Fruit fly (Drosophila melanogaster) whole organism, embryonic: ENCODE results near the gene sphe.
A peak's percentile ranks its signal among the peaks of the same experiment; 100 is the strongest.

Experiments
- Adf1 ChIP-seq: fragments of 200-800 bp; sonication (Bioruptor generic); IDR thresholded peaks from 2 replicates; pipeline ENCODE4 v1.3.6; 2022; ENCODE audit warnings: missing biosample characterization, missing genetic modification characterization
- Asciz ChIP-seq: fragments of 200-800 bp; sonication (Bioruptor generic); optimal IDR thresholded peaks from 2 replicates; lab custom pipeline; 2017; ENCODE audit warnings: missing biosample characterization, mild to moderate bottlenecking, missing genetic modification characterization, missing genetic modification reagents
- Atf-2 ChIP-seq: fragments of 200-800 bp; sonication (Bioruptor generic); optimal IDR thresholded peaks from 2 replicates; lab custom pipeline; 2016; ENCODE audit warnings: missing biosample characterization, missing genetic modification characterization
- Atf3 ChIP-seq: fragments of 200-800 bp; sonication (Bioruptor generic); optimal IDR thresholded peaks from 3 replicates; lab custom pipeline; 2016; ENCODE audit warnings: missing biosample characterization, missing genetic modification characterization
- Blimp-1 ChIP-seq: fragments of 200-800 bp; sonication (Bioruptor generic); optimal IDR thresholded peaks from 3 replicates; lab custom pipeline; 2018; ENCODE audit warnings: missing biosample characterization, missing genetic modification characterization, mild to moderate bottlenecking, moderate library complexity, missing genetic modification reagents
- BtbVII ChIP-seq: fragments of 200-800 bp; sonication (Bioruptor generic); optimal IDR thresholded peaks from 3 replicates; lab custom pipeline; 2017; ENCODE audit warnings: missing biosample characterization, mild to moderate bottlenecking, missing genetic modification characterization
- Bteb2 ChIP-seq: fragments of 200-800 bp; sonication (Bioruptor generic); optimal IDR thresholded peaks from 2 replicates; lab custom pipeline; 2016; ENCODE audit warnings: missing biosample characterization, missing genetic modification characterization
- C15 ChIP-seq: fragments of 200-800 bp; sonication (Bioruptor generic); IDR thresholded peaks from 3 replicates; pipeline ENCODE4 v1.3.6; 2022; ENCODE audit warnings: missing biosample characterization, missing genetic modification characterization
- CG1233 ChIP-seq: fragments of 200-800 bp; sonication (Bioruptor generic); optimal IDR thresholded peaks from 4 replicates; lab custom pipeline; 2018; ENCODE audit warnings: missing biosample characterization, mild to moderate bottlenecking, missing genetic modification characterization
- CG13775 ChIP-seq: fragments of 200-800 bp; sonication (Bioruptor generic); optimal IDR thresholded peaks from 3 replicates; lab custom pipeline; 2017; ENCODE audit warnings: missing biosample characterization, mild to moderate bottlenecking, missing genetic modification characterization
- CG17361 ChIP-seq: fragments of 200-800 bp; sonication (Bioruptor generic); IDR thresholded peaks from 3 replicates; pipeline ENCODE4 v1.3.6; 2022; ENCODE audit warnings: missing biosample characterization, missing genetic modification characterization
- CG1792 ChIP-seq: fragments of 200-800 bp; sonication (Bioruptor generic); optimal IDR thresholded peaks from 2 replicates; lab custom pipeline; 2016; ENCODE audit warnings: missing biosample characterization, missing genetic modification characterization
- CG18619 ChIP-seq: fragments of 200-800 bp; sonication (Bioruptor generic); optimal IDR thresholded peaks from 3 replicates; lab custom pipeline; 2017; ENCODE audit warnings: missing biosample characterization, mild to moderate bottlenecking, missing genetic modification characterization
- CG30020 ChIP-seq: fragments of 200-800 bp; optimal IDR thresholded peaks from 2 replicates; lab custom pipeline; 2019; ENCODE audit warnings: missing biosample characterization, mild to moderate bottlenecking, missing genetic modification characterization, moderate library complexity
- CG32767 ChIP-seq: fragments of 200-800 bp; sonication (Bioruptor generic); IDR thresholded peaks from 2 replicates; pipeline ENCODE4 v1.3.6; 2022; ENCODE audit warnings: missing biosample characterization, missing genetic modification characterization
- CG33213 ChIP-seq: fragments of 200-800 bp; sonication (Bioruptor generic); optimal IDR thresholded peaks from 3 replicates; lab custom pipeline; 2016; ENCODE audit warnings: missing biosample characterization, missing genetic modification characterization
- CG34376 ChIP-seq: fragments of 200-800 bp; sonication (Bioruptor generic); optimal IDR thresholded peaks from 2 replicates; lab custom pipeline; 2018; ENCODE audit warnings: missing biosample characterization, mild to moderate bottlenecking, missing genetic modification characterization
- CG42726 ChIP-seq: fragments of 200-800 bp; sonication (Bioruptor generic); IDR thresholded peaks from 2 replicates; pipeline ENCODE4 v1.3.6; 2022; ENCODE audit warnings: missing biosample characterization, missing genetic modification characterization; ENCODE audit not compliant: partially characterized antibody
- CG6813 ChIP-seq: fragments of 200-800 bp; sonication (Bioruptor generic); optimal IDR thresholded peaks from 2 replicates; lab custom pipeline; 2017; ENCODE audit warnings: missing biosample characterization, missing genetic modification characterization, mild to moderate bottlenecking, moderate library complexity, missing genetic modification reagents
- CG8089 ChIP-seq: fragments of 200-800 bp; sonication (Bioruptor generic); optimal IDR thresholded peaks from 3 replicates; lab custom pipeline; 2016; ENCODE audit warnings: missing biosample characterization, missing genetic modification characterization
- CG8359 ChIP-seq: fragments of 200-800 bp; sonication (Bioruptor generic); optimal IDR thresholded peaks from 2 replicates; lab custom pipeline; 2017; ENCODE audit warnings: missing biosample characterization, mild to moderate bottlenecking, missing genetic modification characterization, borderline replicate concordance
- CG9609 ChIP-seq: fragments of 200-800 bp; sonication (Bioruptor generic); optimal IDR thresholded peaks from 3 replicates; lab custom pipeline; 2016; ENCODE audit warnings: missing biosample characterization, missing genetic modification characterization
- Dfd ChIP-seq, 2 experiments: fragments of >200 bp; optimal IDR thresholded peaks; 2 replicates each; lab custom pipeline; 2017; ENCODE audit warnings: missing biosample characterization in 2 of 2, missing genetic modification characterization in 2 of 2
- Drgx ChIP-seq: fragments of 200-800 bp; sonication (Bioruptor generic); IDR thresholded peaks from 2 replicates; pipeline ENCODE4 v1.3.6; 2022; ENCODE audit warnings: missing biosample characterization, missing genetic modification characterization
- HLH4C ChIP-seq: fragments of 200-800 bp; sonication (Bioruptor generic); IDR thresholded peaks from 3 replicates; pipeline ENCODE4 v1.3.6; 2022; ENCODE audit warnings: missing biosample characterization, missing genetic modification characterization; ENCODE audit not compliant: partially characterized antibody
- MESR4 ChIP-seq: fragments of 200-800 bp; sonication (Bioruptor generic); optimal IDR thresholded peaks from 2 replicates; lab custom pipeline; 2018; ENCODE audit warnings: missing biosample characterization, mild to moderate bottlenecking, missing genetic modification characterization, moderate library complexity
- Max ChIP-seq: fragments of 200-800 bp; sonication (Bioruptor generic); optimal IDR thresholded peaks from 2 replicates; lab custom pipeline; 2016; ENCODE audit warnings: missing biosample characterization, mild to moderate bottlenecking, missing genetic modification characterization
- Neu2 ChIP-seq: fragments of 200-800 bp; sonication (Bioruptor generic); optimal IDR thresholded peaks from 3 replicates; lab custom pipeline; 2016; ENCODE audit warnings: missing biosample characterization, missing genetic modification characterization, borderline replicate concordance
- Oli ChIP-seq: fragments of 200-800 bp; sonication (Bioruptor generic); optimal IDR thresholded peaks from 2 replicates; lab custom pipeline; 2018; ENCODE audit warnings: missing biosample characterization, mild to moderate bottlenecking, missing genetic modification characterization, moderate library complexity
- Rfx ChIP-seq: fragments of 200-800 bp; sonication (Bioruptor generic); IDR thresholded peaks from 2 replicates; pipeline ENCODE4 v1.3.6; 2022; ENCODE audit warnings: missing biosample characterization, missing genetic modification characterization
- Ssrp ChIP-seq: fragments of 200-800 bp; sonication (Bioruptor generic); optimal IDR thresholded peaks from 2 replicates; lab custom pipeline; 2018; ENCODE audit warnings: missing biosample characterization, mild to moderate bottlenecking, missing genetic modification characterization, moderate library complexity
- Stat92E ChIP-seq, 3 experiments: fragments of >200 bp in 2 of 3; fragments of 200-800 bp in 1 of 3; sonication (Bioruptor generic) in 1 of 3; optimal IDR thresholded peaks; 2 replicates each; lab custom pipeline; 2017 to 2019; ENCODE audit warnings: missing biosample characterization in 3 of 3, missing genetic modification characterization in 3 of 3, mild to moderate bottlenecking in 1 of 3, moderate library complexity in 1 of 3
- al ChIP-seq: fragments of 200-800 bp; sonication (Bioruptor generic); IDR thresholded peaks from 2 replicates; pipeline ENCODE4 v1.3.6; 2022; ENCODE audit warnings: missing biosample characterization, missing genetic modification characterization
- ash1 ChIP-seq: fragments of 200-800 bp; sonication (Bioruptor generic); optimal IDR thresholded peaks from 2 replicates; lab custom pipeline; 2018; ENCODE audit warnings: missing biosample characterization, mild to moderate bottlenecking, missing genetic modification characterization
- az2 ChIP-seq: fragments of 200-800 bp; sonication (Bioruptor generic); optimal IDR thresholded peaks from 3 replicates; lab custom pipeline; 2016; ENCODE audit warnings: missing biosample characterization, missing genetic modification characterization
- chm ChIP-seq: fragments of 200-800 bp; sonication (Bioruptor generic); IDR thresholded peaks from 2 replicates; pipeline ENCODE4 v1.3.6; 2022; ENCODE audit warnings: missing biosample characterization, missing genetic modification characterization
- fd64A ChIP-seq: fragments of 200-800 bp; sonication (Bioruptor generic); optimal IDR thresholded peaks from 3 replicates; lab custom pipeline; 2018; ENCODE audit warnings: missing biosample characterization, mild to moderate bottlenecking, missing genetic modification characterization
- ftz-f1 ChIP-seq: fragments of 200-800 bp; sonication (Bioruptor generic); optimal IDR thresholded peaks from 2 replicates; lab custom pipeline; 2016; ENCODE audit warnings: missing biosample characterization, missing genetic modification characterization
- h ChIP-seq: fragments of >200 bp; optimal IDR thresholded peaks from 2 replicates; lab custom pipeline; 2017
- nau ChIP-seq: fragments of 200-800 bp; sonication (Bioruptor generic); optimal IDR thresholded peaks from 3 replicates; lab custom pipeline; 2017; ENCODE audit warnings: missing biosample characterization, mild to moderate bottlenecking, missing genetic modification characterization, missing genetic modification reagents
- onecut ChIP-seq: fragments of 200-800 bp; sonication (Bioruptor generic); IDR thresholded peaks from 2 replicates; pipeline ENCODE4 v1.3.6; 2022; ENCODE audit warnings: missing biosample characterization, missing genetic modification characterization
- peb ChIP-seq: fragments of 200-800 bp; sonication (Bioruptor generic); IDR thresholded peaks from 2 replicates; pipeline ENCODE4 v1.3.6; 2022; ENCODE audit warnings: missing biosample characterization, missing genetic modification characterization
- pho ChIP-seq: fragments of 200-800 bp; sonication (Bioruptor generic); optimal IDR thresholded peaks from 2 replicates; lab custom pipeline; 2016; ENCODE audit warnings: missing biosample characterization, missing genetic modification characterization
- scrt ChIP-seq: fragments of 200-800 bp; sonication (Bioruptor generic); optimal IDR thresholded peaks from 2 replicates; lab custom pipeline; 2018; ENCODE audit warnings: missing biosample characterization, mild to moderate bottlenecking, missing genetic modification characterization, moderate library complexity
- so ChIP-seq: fragments of 200-800 bp; sonication (Bioruptor generic); IDR thresholded peaks from 3 replicates; pipeline ENCODE4 v1.3.6; 2022; ENCODE audit warnings: missing biosample characterization, missing genetic modification characterization
- tap ChIP-seq: fragments of 200-800 bp; optimal IDR thresholded peaks from 3 replicates; lab custom pipeline; 2019; ENCODE audit warnings: missing biosample characterization, mild to moderate bottlenecking, missing genetic modification characterization, moderate library complexity
- unc-4 ChIP-seq: fragments of 200-800 bp; sonication (Bioruptor generic); IDR thresholded peaks from 2 replicates; pipeline ENCODE4 v1.3.6; 2022; ENCODE audit warnings: missing biosample characterization, missing genetic modification characterization; ENCODE audit not compliant: partially characterized antibody
- usp ChIP-seq: fragments of >200 bp; optimal IDR thresholded peaks from 2 replicates; lab custom pipeline; 2017; ENCODE audit warnings: missing biosample characterization, missing genetic modification characterization

The sphe gene

DNA sequence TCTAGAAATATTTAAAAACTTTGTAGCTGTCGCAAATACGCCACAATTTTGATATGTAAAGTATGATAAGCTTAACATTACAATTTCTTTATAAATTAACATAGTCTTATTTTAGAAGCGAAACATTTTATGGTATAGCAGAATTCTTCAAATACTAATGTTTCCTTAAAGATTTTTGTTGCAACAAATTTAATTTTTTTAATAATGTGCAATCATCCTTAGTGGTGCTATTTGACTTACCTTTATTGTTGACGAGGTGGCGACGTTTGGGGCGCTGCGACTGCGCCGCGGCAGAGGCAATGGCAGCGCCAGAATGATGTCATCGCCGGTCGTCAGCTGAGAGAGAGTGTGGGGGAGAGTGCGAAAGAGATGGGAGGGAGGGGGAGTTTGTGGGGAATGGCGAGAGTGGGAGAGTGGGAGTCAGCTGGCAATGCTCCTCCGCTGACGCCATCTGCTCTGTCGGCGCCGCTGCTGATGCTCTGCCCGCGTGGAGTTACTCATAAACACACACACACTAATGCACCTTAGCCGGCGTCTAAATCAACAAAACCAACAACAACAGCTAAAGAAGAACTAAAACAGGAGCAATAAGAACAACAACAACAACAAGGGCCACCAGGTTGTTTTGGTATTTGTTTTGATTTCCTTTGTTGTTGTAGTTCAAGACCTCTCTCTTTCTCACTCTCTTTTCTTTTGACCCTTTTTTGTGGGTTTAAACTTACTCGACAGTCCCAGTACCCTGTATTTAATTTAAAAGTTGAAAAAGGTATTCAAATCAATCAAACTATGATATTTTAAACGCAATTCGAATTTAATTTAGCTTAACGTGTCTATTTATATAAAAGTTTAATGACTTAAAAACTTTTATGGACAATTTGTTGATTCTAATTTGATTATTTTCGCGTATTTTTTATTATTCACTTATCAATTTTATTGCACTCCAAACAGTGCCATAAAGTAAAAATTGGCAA is 21.7 kb upstream of the sphe start:
- TF ChIP-seq Oli (peak; percentile 80), Asciz (GFP tag; lab: Kevin White, UChicago) (peak; percentile 32), pho (GFP tag; lab: Kevin White, UChicago) (peak; percentile 58), nau (GFP tag; lab: Kevin White, UChicago) (peak; percentile 12), HLH4C (no peak), peb (GFP tag; lab: Robert Waterston, UW) (no peak), BtbVII (GFP tag; lab: Kevin White, UChicago) (peak; percentile 64), al (GFP tag; lab: Robert Waterston, UW) (peak; percentile 57; the same call in 1 of the 2 replicates), Dfd (GFP tag; optimal IDR thresholded peaks at IDR 0.05; lab: Kevin White, UChicago) (no peak), CG30020 (tag; lab: Kevin White, UChicago) (no peak), CG33213 (GFP tag; lab: Kevin White, UChicago) (no peak), Adf1 (GFP tag; lab: Robert Waterston, UW) (peak; percentile 97), Atf-2 (GFP tag; lab: Kevin White, UChicago) (peak; percentile 59), h (lab: Kevin White, UChicago) (no peak), ash1 (no peak), Neu2 (GFP tag; lab: Kevin White, UChicago) (no peak), CG18619 (GFP tag; lab: Kevin White, UChicago) (peak; percentile 81), CG9609 (peak; percentile 18), Stat92E (GFP tag; optimal IDR thresholded peaks at IDR 0.05; lab: Kevin White, UChicago) (no peak), CG1792 (GFP tag; lab: Kevin White, UChicago) (no peak), CG13775 (GFP tag; lab: Kevin White, UChicago) (peak; percentile 67), Bteb2 (GFP tag; lab: Kevin White, UChicago) (peak; percentile 66), tap (tag; lab: Kevin White, UChicago) (peak; percentile 19), CG1233 (GFP tag; lab: Kevin White, UChicago) (peak; percentile 54), Drgx (GFP tag; lab: Robert Waterston, UW) (peak; percentile 61; the same call in 1 of the 2 replicates), CG8089 (GFP tag; lab: Kevin White, UChicago) (no peak), Blimp-1 (GFP tag; lab: Kevin White, UChicago) (peak; percentile 52), CG32767 (GFP tag; lab: Robert Waterston, UW) (peak; percentile 78), Rfx (peak; percentile 75), Max (GFP tag; lab: Kevin White, UChicago) (peak; percentile 8), az2 (GFP tag; lab: Kevin White, UChicago) (peak; percentile 74), CG6813 (GFP tag; lab: Kevin White, UChicago) (peak; percentile 20), Ssrp (tag; lab: Kevin White, UChicago) (peak; percentile 79), so (peak; percentile 68; the same call in 2 of the 3 replicates), unc-4 (GFP tag; lab: Robert Waterston, UW) (no peak), Atf3 (GFP tag; lab: Kevin White, UChicago) (peak; percentile 27), CG42726 (GFP tag; lab: Robert Waterston, UW) (no peak), scrt (GFP tag; lab: Kevin White, UChicago) (peak; percentile 24), ftz-f1 (GFP tag; lab: Kevin White, UChicago) (no peak), fd64A (GFP tag; lab: Kevin White, UChicago) (no peak), chm (no peak), CG34376 (no peak), C15 (GFP tag; lab: Robert Waterston, UW) (no peak), MESR4 (GFP tag; lab: Kevin White, UChicago) (no peak), CG17361 (GFP tag; lab: Robert Waterston, UW) (peak; percentile 76; the same call in 2 of the 3 replicates), onecut (GFP tag; lab: Robert Waterston, UW) (peak; percentile 70), CG8359 (GFP tag; lab: Kevin White, UChicago) (no peak), usp (GFP tag; lab: Kevin White, UChicago) (no peak)
